Fruit fly (Drosophila melanogaster): Measurements from ENCODE around the gene PK2-R2.

The PK2-R2 gene

DNA sequence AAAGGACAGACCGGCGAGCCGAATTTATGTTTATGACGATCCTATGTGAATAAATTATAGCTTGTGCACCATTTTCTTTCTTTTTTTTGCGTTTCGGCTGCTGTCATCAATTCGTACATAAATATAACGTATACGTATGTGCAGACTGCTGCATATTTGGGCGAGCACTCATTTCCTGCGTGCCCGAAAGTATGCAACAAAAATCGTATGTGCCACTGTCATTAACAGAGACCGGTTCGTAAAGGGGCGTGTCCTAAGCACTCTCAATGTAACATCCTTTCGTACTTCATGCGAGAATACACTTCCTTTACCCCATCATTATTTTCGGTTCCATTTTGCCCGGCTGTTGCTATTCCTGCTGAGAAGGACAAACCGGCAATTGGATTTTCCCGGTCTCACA, 26.1 kb upstream of the PK2-R2 start:
- TF ChIP-seq CG16779 (tag; optimal IDR thresholded peaks at IDR 0.05) (no peak), CG6163 (GFP tag; IDR thresholded peaks at IDR 0.05) (0 out of 3 replicates have a peak, but pooled peaks have one; percentile 37), CG1621 (tag; optimal IDR thresholded peaks at IDR 0.05) (peak; percentile 24), CG3919 (GFP tag; optimal IDR thresholded peaks at IDR 0.05) (peak; percentile 51), topi (GFP tag; optimal IDR thresholded peaks at IDR 0.05) (no peak), Sox102F (GFP tag; optimal IDR thresholded peaks at IDR 0.05) (peak; percentile 22), Eip78C (GFP tag) (peak; percentile 49), net (GFP tag; optimal IDR thresholded peaks at IDR 0.05) (peak; percentile 18), Met (GFP tag; optimal IDR thresholded peaks at IDR 0.05) (peak; percentile 23), pdm3 (GFP tag; optimal IDR thresholded peaks at IDR 0.05) (no peak), Hr38 (GFP tag; optimal IDR thresholded peaks at IDR 0.05) (no peak)

DNA sequence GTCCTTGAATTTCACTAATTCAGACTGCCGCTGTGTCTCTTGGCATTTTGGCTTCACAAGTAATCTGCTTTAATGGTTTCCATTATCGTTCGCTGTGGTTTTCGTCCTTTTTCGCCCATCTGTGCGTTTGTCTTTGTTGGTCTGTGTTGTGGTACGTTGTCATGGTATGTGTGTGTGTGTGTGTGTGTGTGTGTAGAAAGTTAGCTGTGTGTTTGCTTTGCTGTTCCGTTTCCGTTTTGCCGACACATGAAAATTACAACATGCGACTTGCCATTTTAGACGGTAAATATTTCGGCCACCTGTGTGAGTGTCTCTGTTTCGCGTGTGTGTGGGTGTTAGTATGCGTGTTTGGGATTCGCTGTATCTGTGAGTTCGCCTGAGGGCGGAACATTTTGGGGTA, 23.0 kb upstream of the PK2-R2 start:
- TF ChIP-seq Smox (GFP tag; optimal IDR thresholded peaks at IDR 0.05): no peak
- TF ChIP-seq dsx (GFP tag; optimal IDR thresholded peaks at IDR 0.05; ENCODE audit: poor library complexity, severe bottlenecking): no peak
- TF ChIP-seq fd85E (GFP tag; optimal IDR thresholded peaks at IDR 0.05): no peak
- no peak for TF ChIP-seq CG11762 (GFP tag; optimal IDR thresholded peaks at IDR 0.05; ENCODE audit: insufficient read depth)
- TF ChIP-seq acj6 (GFP tag; optimal IDR thresholded peaks at IDR 0.05): no peak
- TF ChIP-seq fkh (GFP tag; optimal IDR thresholded peaks at IDR 0.05): no peak
- TF ChIP-seq Sox14 (GFP tag; optimal IDR thresholded peaks at IDR 0.05): no peak
- no peak for TF ChIP-seq CG34406 (GFP tag; optimal IDR thresholded peaks at IDR 0.05)
- TF ChIP-seq CG31627 (GFP tag; optimal IDR thresholded peaks at IDR 0.05): no peak
- TF ChIP-seq Hr38 (GFP tag; optimal IDR thresholded peaks at IDR 0.05): no peak
- no peak for TF ChIP-seq achi (GFP tag; optimal IDR thresholded peaks at IDR 0.05)
- TF ChIP-seq CG6854 (GFP tag; optimal IDR thresholded peaks at IDR 0.05): no peak
- no peak for TF ChIP-seq CG8319 (GFP tag; optimal IDR thresholded peaks at IDR 0.05)
- no peak for TF ChIP-seq spab (GFP tag; optimal IDR thresholded peaks at IDR 0.05)
- no peak for TF ChIP-seq Hr4 (GFP tag; optimal IDR thresholded peaks at IDR 0.05)
- no peak for TF ChIP-seq CG6163 (GFP tag; IDR thresholded peaks at IDR 0.05)
- no peak for TF ChIP-seq CG32006 (GFP tag; optimal IDR thresholded peaks at IDR 0.05)
- no peak for TF ChIP-seq net (GFP tag; optimal IDR thresholded peaks at IDR 0.05)

DNA sequence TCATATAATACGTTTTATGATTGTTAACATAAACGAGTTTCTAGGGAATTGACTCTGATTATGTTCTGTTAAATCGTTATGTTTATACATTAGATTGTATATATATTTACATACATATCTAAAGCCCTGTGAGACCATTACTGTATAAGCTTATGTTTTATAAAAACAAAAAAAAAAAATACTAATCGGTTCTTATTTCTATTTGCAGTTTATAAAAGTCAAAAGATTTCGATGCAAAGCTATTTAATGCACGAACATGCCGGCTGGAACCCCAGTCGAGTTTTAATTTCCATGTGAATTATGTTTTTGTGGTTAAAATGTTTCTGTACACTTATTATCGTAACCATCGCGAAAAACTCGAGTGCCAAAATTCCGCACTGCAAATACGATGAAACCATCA, 19.4 kb upstream of the PK2-R2 start, which contains the start of gene mthl12:
Gene mthl12, plus strand, starts transcription at position 301 of the 400 bp plus-strand sequence.
- TF ChIP-seq CG8119 (GFP tag; IDR thresholded peaks at IDR 0.05) (no peak), Ets21C (GFP tag; optimal IDR thresholded peaks at IDR 0.05) (no peak), spab (GFP tag; optimal IDR thresholded peaks at IDR 0.05) (no peak), CG8319 (GFP tag; optimal IDR thresholded peaks at IDR 0.05) (no peak), net (GFP tag; optimal IDR thresholded peaks at IDR 0.05) (no peak), CG6854 (GFP tag; optimal IDR thresholded peaks at IDR 0.05) (no peak), CG10669 (GFP tag; optimal IDR thresholded peaks at IDR 0.05) (no peak), CG15336 (GFP tag; IDR thresholded peaks at IDR 0.05) (no peak), acj6 (GFP tag; optimal IDR thresholded peaks at IDR 0.05) (no peak), achi (GFP tag; optimal IDR thresholded peaks at IDR 0.05) (no peak), CG6808 (GFP tag; optimal IDR thresholded peaks at IDR 0.05) (no peak), Eip75B (GFP tag; optimal IDR thresholded peaks at IDR 0.05) (no peak)

DNA sequence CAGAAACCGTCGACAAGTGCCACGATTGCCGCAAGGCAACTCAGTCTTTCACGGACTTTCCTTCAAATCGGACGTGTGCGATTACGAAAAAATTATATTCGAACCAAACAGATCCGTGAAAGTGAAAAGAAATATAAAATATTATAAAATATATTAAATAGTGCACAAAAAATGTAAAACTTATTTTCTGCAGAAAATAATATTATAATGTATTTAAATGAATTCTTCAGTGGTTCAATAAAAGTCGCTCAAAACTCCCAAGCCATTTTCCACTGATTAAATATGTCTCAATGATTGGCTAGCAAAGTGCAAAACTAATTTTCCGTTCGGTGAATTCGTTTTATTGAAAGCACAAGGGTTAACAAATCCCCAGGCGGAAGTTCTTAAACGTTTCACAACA, 4.1 kb upstream of the PK2-R2 start, which contains the start of gene PK2-R1:
Gene PK2-R1, plus strand, starts transcription at position 301 of the 400 bp plus-strand sequence.
- no peak for TF ChIP-seq CG6808 (GFP tag; optimal IDR thresholded peaks at IDR 0.05)
- no peak for TF ChIP-seq spab (GFP tag; optimal IDR thresholded peaks at IDR 0.05)
- TF ChIP-seq CG10669 (GFP tag; optimal IDR thresholded peaks at IDR 0.05): no peak
- TF ChIP-seq Met (GFP tag; optimal IDR thresholded peaks at IDR 0.05): no peak
- no peak for TF ChIP-seq fkh (GFP tag; optimal IDR thresholded peaks at IDR 0.05)
- no peak for TF ChIP-seq dsx (GFP tag; optimal IDR thresholded peaks at IDR 0.05; ENCODE audit: poor library complexity, severe bottlenecking)
- TF ChIP-seq CG8119 (GFP tag; IDR thresholded peaks at IDR 0.05): no peak
- no peak for TF ChIP-seq Smox (GFP tag; optimal IDR thresholded peaks at IDR 0.05)
- no peak for TF ChIP-seq acj6 (GFP tag; optimal IDR thresholded peaks at IDR 0.05)
- no peak for TF ChIP-seq Hr4 (GFP tag; optimal IDR thresholded peaks at IDR 0.05)
- TF ChIP-seq CG3919 (GFP tag; optimal IDR thresholded peaks at IDR 0.05): no peak
- TF ChIP-seq Sox14 (GFP tag; optimal IDR thresholded peaks at IDR 0.05): no peak
- TF ChIP-seq CG31627 (GFP tag; optimal IDR thresholded peaks at IDR 0.05): no peak

- TF ChIP-seq CG3032 (tag; optimal IDR thresholded peaks at IDR 0.05) (no peak), CG11294 (GFP tag; IDR thresholded peaks at IDR 0.05) (no peak), esn (GFP tag; optimal IDR thresholded peaks at IDR 0.05) (no peak), Smox (GFP tag; optimal IDR thresholded peaks at IDR 0.05) (no peak), CG8319 (GFP tag; optimal IDR thresholded peaks at IDR 0.05) (no peak), Eip75B (GFP tag; optimal IDR thresholded peaks at IDR 0.05) (no peak), fkh (GFP tag; optimal IDR thresholded peaks at IDR 0.05) (no peak), Ets96B (tag; optimal IDR thresholded peaks at IDR 0.05) (no peak), topi (GFP tag; optimal IDR thresholded peaks at IDR 0.05) (no peak), vri (GFP tag; optimal IDR thresholded peaks at IDR 0.05) (no peak), CG3919 (GFP tag; optimal IDR thresholded peaks at IDR 0.05) (no peak), CG34406 (GFP tag; optimal IDR thresholded peaks at IDR 0.05) (no peak), cyc (GFP tag; optimal IDR thresholded peaks at IDR 0.05) (no peak), CG6808 (GFP tag; optimal IDR thresholded peaks at IDR 0.05) (no peak), OdsH (GFP tag; optimal IDR thresholded peaks at IDR 0.05) (no peak), Ets21C (GFP tag; optimal IDR thresholded peaks at IDR 0.05) (no peak)
These were observed 935 bp downstream of the PK2-R2 start for dm6 chr3R:13333031-13333430.
